Fruit fly (Drosophila melanogaster): ENCODE data around the gene CG31029.
A peak's percentile ranks its signal among the peaks of the same experiment; 100 is the strongest.

Gene CG31029

dm6 chr3R:30174160-30175002 lies 42.2 kb upstream of the CG31029 start, which contains the start of gene Mlc2:
TSS of gene Mlc2 (minus strand) at chr3R:30174551.
- TF ChIP-seq tai (GFP tag; optimal IDR thresholded peaks at IDR 0.05) (no peak), br (GFP tag; optimal IDR thresholded peaks at IDR 0.05) (no peak), pan (optimal IDR thresholded peaks at IDR 0.05) (no peak), Dfd (GFP tag; optimal IDR thresholded peaks at IDR 0.05) (no peak), sv (GFP tag; optimal IDR thresholded peaks at IDR 0.05) (no peak), CG9705 (GFP tag; optimal IDR thresholded peaks at IDR 0.05) (no peak), Hr83 (GFP tag; optimal IDR thresholded peaks at IDR 0.05; ENCODE audit: poor library complexity, severe bottlenecking) (no peak), Myc (optimal IDR thresholded peaks at IDR 0.05) (no peak), woc (GFP tag; optimal IDR thresholded peaks at IDR 0.05) (no peak), CG32264 (GFP tag; optimal IDR thresholded peaks at IDR 0.05) (no peak), HLH106 (tag; optimal IDR thresholded peaks at IDR 0.05) (no peak), Hnf4 (GFP tag; optimal IDR thresholded peaks at IDR 0.05) (no peak), ey (GFP tag; optimal IDR thresholded peaks at IDR 0.05) (no peak), Mio (GFP tag; optimal IDR thresholded peaks at IDR 0.05) (no peak), foxo (GFP tag; optimal IDR thresholded peaks at IDR 0.05) (no peak), fru (GFP tag; optimal IDR thresholded peaks at IDR 0.05) (no peak), h (GFP tag; optimal IDR thresholded peaks at IDR 0.05) (no peak), psq (GFP tag; optimal IDR thresholded peaks at IDR 0.05) (no peak)

dm6 chr3R:30170671-30171667 lies 38.8 kb upstream of the CG31029 start, which contains the start of gene Rsod:
TSS of gene Rsod (minus strand) at chr3R:30171207.
- no peak for TF ChIP-seq lola (GFP tag; optimal IDR thresholded peaks at IDR 0.05)
- TF ChIP-seq br (GFP tag; optimal IDR thresholded peaks at IDR 0.05), result peak; percentile 70
- TF ChIP-seq usp (GFP tag; optimal IDR thresholded peaks at IDR 0.05), result no peak
- TF ChIP-seq Mio (GFP tag; optimal IDR thresholded peaks at IDR 0.05), result no peak
- TF ChIP-seq rgr (GFP tag; optimal IDR thresholded peaks at IDR 0.05), result peak; percentile 86
- TF ChIP-seq dsf (GFP tag; optimal IDR thresholded peaks at IDR 0.05; ENCODE audit: borderline replicate concordance), result peak; percentile 4
- TF ChIP-seq Dif (GFP tag; optimal IDR thresholded peaks at IDR 0.05; ENCODE audit: partially characterized antibody), result peak; percentile 43
- TF ChIP-seq Dfd (GFP tag; optimal IDR thresholded peaks at IDR 0.05), result no peak
- TF ChIP-seq Myc (optimal IDR thresholded peaks at IDR 0.05), result no peak
- TF ChIP-seq Sp1 (GFP tag; optimal IDR thresholded peaks at IDR 0.05), result peak; percentile 61
- peak; percentile 32 for TF ChIP-seq Hr83 (GFP tag; optimal IDR thresholded peaks at IDR 0.05; ENCODE audit: poor library complexity, severe bottlenecking)
- peak in 1 of 2 experiments; percentile 89 for TF ChIP-seq foxo (GFP tag; optimal IDR thresholded peaks at IDR 0.05)
- peak; percentile 91 for TF ChIP-seq psq (GFP tag; optimal IDR thresholded peaks at IDR 0.05)
- no peak for TF ChIP-seq brk (GFP tag; optimal IDR thresholded peaks at IDR 0.05)
- peak; percentile 53 for TF ChIP-seq dmrt93B (GFP tag; optimal IDR thresholded peaks at IDR 0.05)
- TF ChIP-seq HLH106 (tag; optimal IDR thresholded peaks at IDR 0.05), result peak; percentile 86
- no peak for TF ChIP-seq jim (GFP tag; optimal IDR thresholded peaks at IDR 0.05)
- peak; percentile 62 for TF ChIP-seq CG32264 (GFP tag; optimal IDR thresholded peaks at IDR 0.05)
- TF ChIP-seq N (GFP tag; optimal IDR thresholded peaks at IDR 0.05), result no peak
- peak; percentile 80 for TF ChIP-seq h (GFP tag; optimal IDR thresholded peaks at IDR 0.05)
- TF ChIP-seq pan (optimal IDR thresholded peaks at IDR 0.05), result no peak
- TF ChIP-seq GATAd (GFP tag; optimal IDR thresholded peaks at IDR 0.05), result no peak
- TF ChIP-seq CrebA (GFP tag; optimal IDR thresholded peaks at IDR 0.05; ENCODE audit: borderline replicate concordance), result no peak
- no peak for TF ChIP-seq tai (GFP tag; optimal IDR thresholded peaks at IDR 0.05)
- peak; percentile 80 for TF ChIP-seq fru (GFP tag; optimal IDR thresholded peaks at IDR 0.05)
- no peak for TF ChIP-seq CG9705 (GFP tag; optimal IDR thresholded peaks at IDR 0.05)
- peak; percentile 13 for TF ChIP-seq Jra (GFP tag; optimal IDR thresholded peaks at IDR 0.05)
- peak; percentile 82 for TF ChIP-seq OdsH (GFP tag; optimal IDR thresholded peaks at IDR 0.05)
- TF ChIP-seq Hnf4 (GFP tag; optimal IDR thresholded peaks at IDR 0.05), result peak; percentile 75
- peak; percentile 82 for TF ChIP-seq ey (GFP tag; optimal IDR thresholded peaks at IDR 0.05)
- TF ChIP-seq Vsx2 (GFP tag; optimal IDR thresholded peaks at IDR 0.05; ENCODE audit: partially characterized antibody), result peak; percentile 40
- TF ChIP-seq Hr78 (GFP tag; optimal IDR thresholded peaks at IDR 0.05), result no peak
- peak; percentile 59 for TF ChIP-seq sage (GFP tag; optimal IDR thresholded peaks at IDR 0.05)
- peak; percentile 27 for TF ChIP-seq sv (GFP tag; optimal IDR thresholded peaks at IDR 0.05)
- TF ChIP-seq Abd-B (GFP tag; optimal IDR thresholded peaks at IDR 0.05), result no peak
- TF ChIP-seq woc (GFP tag; optimal IDR thresholded peaks at IDR 0.05), result peak; percentile 73
- TF ChIP-seq dl (GFP tag; optimal IDR thresholded peaks at IDR 0.05; ENCODE audit: insufficient read depth in 1 of 2, partially characterized antibody in 2 of 2), result no peak
- peak; percentile 43 for TF ChIP-seq Rel (GFP tag; optimal IDR thresholded peaks at IDR 0.05)
- TF ChIP-seq Rel (tag; optimal IDR thresholded peaks at IDR 0.05), result no peak
